Worm (Caenorhabditis elegans) whole organism, L4/young adult: ENCODE data around the gene mop-25.2.
A peak's percentile ranks its signal among the peaks of the same experiment; 100 is the strongest.
"Not testable (repeated sequence)": the region's sequence is repeated elsewhere in the genome, so short reads cannot be mapped to it uniquely, and the experiment has no call there.

Experiments
- W03F9.2 ChIP-seq: fragments of 150-350 bp; optimal IDR thresholded peaks from 2 replicates; lab custom pipeline; 2014; ENCODE audit warnings: missing biosample characterization, missing genetic modification characterization
- dao-5 ChIP-seq: sonication (generic microtip); optimal IDR thresholded peaks from 2 replicates; lab custom pipeline; 2016; ENCODE audit warnings: missing genotype, missing genetic modification characterization, moderate library complexity, missing compliant biosample characterization
- him-1 ChIP-seq: sonication (generic microtip); optimal IDR thresholded peaks from 2 replicates; lab custom pipeline; 2016; ENCODE audit warnings: missing genotype, missing genetic modification reagents, missing genetic modification characterization, missing compliant biosample characterization

The mop-25.2 gene

DNA sequence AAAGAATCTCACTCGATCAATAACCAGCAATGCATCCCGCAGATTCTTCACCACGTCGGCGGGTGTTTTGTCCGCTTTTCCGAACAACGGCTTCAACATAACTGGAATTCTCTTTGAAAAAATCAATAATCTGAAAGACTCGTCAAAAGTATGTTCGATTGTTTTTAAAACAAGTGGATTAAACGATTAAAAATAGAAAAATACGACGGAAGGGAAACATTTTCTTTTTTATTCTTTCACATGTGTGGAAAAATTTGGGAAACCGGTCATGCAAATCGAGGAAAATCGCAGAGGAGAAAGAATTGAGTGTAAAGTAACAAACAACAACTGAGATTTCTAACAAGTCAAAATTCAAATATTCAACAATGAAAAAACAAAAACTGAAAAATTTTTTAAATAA, at the start of gene mop-25.2:
TSS of gene mop-25.2 (minus strand) at position 101 of the 400 bp plus-strand sequence.
- TF ChIP-seq him-1 (tag; lab: Kevin White, UChicago) (no peak), dao-5 (no peak), W03F9.2 (tag; lab: Kevin White, UChicago) (no peak)

DNA sequence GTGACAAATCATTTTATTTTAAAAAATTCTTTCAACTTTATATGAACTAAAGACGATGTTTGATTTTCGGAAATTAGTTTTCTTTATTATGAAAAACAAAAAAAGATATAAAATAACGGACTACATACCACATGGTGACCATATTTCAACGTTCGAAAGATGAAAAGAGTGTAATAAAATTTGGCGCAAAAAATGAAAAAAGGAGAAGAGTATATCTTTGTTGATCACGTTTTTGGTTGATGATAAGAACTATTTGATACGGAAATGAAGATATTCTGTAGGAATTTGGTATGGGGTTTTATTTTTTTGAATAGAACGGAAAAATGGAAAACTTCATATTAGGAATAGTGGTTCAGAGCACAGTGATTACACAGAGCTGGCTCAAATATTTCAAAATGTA, 49.6 kb upstream of the mop-25.2 start, which contains the start of gene Y53C12B.7:
TSS of gene Y53C12B.7 (minus strand) at position 163 of the 400 bp plus-strand sequence.
- TF ChIP-seq dao-5 (no peak), W03F9.2 (tag; lab: Kevin White, UChicago) (no peak), him-1 (tag; lab: Kevin White, UChicago) (no peak)

- TF ChIP-seq him-1 (tag; lab: Kevin White, UChicago) (no peak), dao-5 (no peak), W03F9.2 (tag; lab: Kevin White, UChicago) (no peak)
Measured at ce11 chrII:9752278-9752677, 48.8 kb upstream of the mop-25.2 start.

ce11 chrII:9746069-9746468, 42.6 kb upstream of the mop-25.2 start, which contains the start of the genes Y53C12B.1 and nos-3:
TSS of gene Y53C12B.1 (minus strand) at chrII:9746078.
TSS of gene nos-3 (plus strand) at chrII:9746316.
- TF ChIP-seq him-1 (tag; lab: Kevin White, UChicago) (peak; percentile 14), dao-5 (no peak), W03F9.2 (tag; lab: Kevin White, UChicago) (peak; percentile 85)

DNA sequence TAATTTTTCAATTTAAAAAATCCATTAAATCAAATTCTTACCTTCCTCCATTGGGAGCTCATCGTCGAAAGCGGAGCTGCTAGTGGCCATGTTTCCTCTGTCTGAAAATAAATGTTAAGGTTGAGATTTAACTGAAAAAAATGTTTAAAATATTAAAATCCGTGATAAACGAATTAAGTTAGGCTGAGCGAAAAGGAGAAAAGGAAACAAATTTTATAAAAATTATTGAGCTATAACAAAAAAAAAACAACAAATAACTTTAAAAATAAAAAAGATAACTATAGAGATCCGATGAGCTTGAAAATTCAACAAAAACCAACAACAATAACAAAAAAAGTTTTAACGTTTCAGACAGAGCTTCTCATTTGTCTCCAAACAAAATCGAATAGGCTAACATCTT, 39.3 kb upstream of the mop-25.2 start, which contains the start of gene pno-1:
TSS of gene pno-1 (minus strand) at position 101 of the 400 bp plus-strand sequence.
- TF ChIP-seq W03F9.2 (tag; lab: Kevin White, UChicago) (no peak), him-1 (tag; lab: Kevin White, UChicago) (no peak), dao-5 (no peak)

- no peak for TF ChIP-seq W03F9.2 (tag; lab: Kevin White, UChicago)
- TF ChIP-seq dao-5: no peak
- no peak for TF ChIP-seq him-1 (tag; lab: Kevin White, UChicago)
Measured at ce11 chrII:9741400-9741799, 37.9 kb upstream of the mop-25.2 start.

DNA sequence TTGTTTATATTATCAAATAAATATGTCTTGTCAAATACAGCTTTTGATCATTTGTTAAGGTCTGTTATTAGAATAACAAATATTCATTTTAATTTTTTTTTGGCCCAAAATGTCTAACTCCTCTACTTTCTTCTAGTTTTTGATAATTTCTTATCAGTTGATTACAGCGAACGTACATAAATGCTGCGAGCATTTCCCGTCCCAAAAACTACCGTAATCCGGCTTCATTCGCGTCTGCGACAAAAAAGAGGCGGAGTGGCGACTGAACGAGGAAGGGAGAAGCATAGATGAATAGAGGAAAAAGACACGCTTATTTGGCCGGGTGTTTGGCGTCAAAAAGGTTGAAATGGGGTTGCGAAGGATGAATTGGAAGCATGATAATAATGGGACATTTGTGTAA, 37.1 kb upstream of the mop-25.2 start:
- TF ChIP-seq dao-5: no peak
- TF ChIP-seq W03F9.2 (tag; lab: Kevin White, UChicago): no peak
- TF ChIP-seq him-1 (tag; lab: Kevin White, UChicago): no peak

ce11 chrII:9738820-9739219, 35.3 kb upstream of the mop-25.2 start:
- TF ChIP-seq him-1 (tag; lab: Kevin White, UChicago): no peak
- TF ChIP-seq dao-5: no peak
- no peak for TF ChIP-seq W03F9.2 (tag; lab: Kevin White, UChicago)

DNA sequence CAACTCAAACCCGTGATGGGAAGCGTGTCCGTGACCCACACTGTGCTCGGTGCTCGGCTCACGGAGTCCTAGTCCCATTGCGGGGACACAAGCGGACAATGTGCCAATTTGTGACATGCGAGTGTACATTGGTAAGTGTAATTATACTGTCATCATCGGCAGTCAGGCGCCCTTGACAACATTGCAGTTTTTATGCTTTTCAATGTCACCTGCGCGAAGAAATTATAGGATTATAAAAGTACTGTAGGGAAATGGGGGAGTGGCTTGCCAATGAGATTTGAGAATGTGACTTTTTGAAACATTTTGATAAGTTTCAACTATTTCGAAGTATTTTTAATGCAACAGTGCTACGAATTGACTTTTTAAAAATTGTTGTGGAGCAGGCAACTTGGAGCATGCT, 32.3 kb upstream of the mop-25.2 start:
- no peak for TF ChIP-seq dao-5
- no peak for TF ChIP-seq W03F9.2 (tag; lab: Kevin White, UChicago)
- no peak for TF ChIP-seq him-1 (tag; lab: Kevin White, UChicago)

DNA sequence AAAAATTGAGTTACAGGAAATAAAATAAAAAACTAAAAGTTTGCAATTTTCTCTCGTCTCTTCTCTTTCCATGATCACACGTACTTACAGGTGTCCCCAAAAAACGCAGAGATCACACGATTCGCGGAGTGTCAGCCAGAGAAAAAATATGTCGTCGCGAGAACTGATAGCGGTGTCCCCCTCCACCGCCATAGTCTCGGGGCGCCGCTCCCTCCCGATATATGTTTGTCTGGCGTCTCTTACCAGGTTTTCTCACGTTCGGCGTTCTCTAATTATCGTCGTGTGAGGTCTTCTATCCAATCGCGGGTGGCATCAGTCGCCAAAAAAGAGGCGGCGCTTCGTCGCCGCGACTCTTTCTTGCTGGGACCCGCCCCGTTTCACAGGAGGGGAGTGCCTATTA, 28.3 kb upstream of the mop-25.2 start, which contains the start of gene mab-3:
TSS of gene mab-3 (plus strand) at position 328 of the 400 bp plus-strand sequence.
- TF ChIP-seq dao-5; him-1 (tag; lab: Kevin White, UChicago); W03F9.2 (tag; lab: Kevin White, UChicago): not testable (repeated sequence)

ce11 chrII:9729866-9730265, 26.4 kb upstream of the mop-25.2 start:
- TF ChIP-seq him-1 (tag; lab: Kevin White, UChicago): no peak
- no peak for TF ChIP-seq W03F9.2 (tag; lab: Kevin White, UChicago)
- no peak for TF ChIP-seq dao-5

DNA sequence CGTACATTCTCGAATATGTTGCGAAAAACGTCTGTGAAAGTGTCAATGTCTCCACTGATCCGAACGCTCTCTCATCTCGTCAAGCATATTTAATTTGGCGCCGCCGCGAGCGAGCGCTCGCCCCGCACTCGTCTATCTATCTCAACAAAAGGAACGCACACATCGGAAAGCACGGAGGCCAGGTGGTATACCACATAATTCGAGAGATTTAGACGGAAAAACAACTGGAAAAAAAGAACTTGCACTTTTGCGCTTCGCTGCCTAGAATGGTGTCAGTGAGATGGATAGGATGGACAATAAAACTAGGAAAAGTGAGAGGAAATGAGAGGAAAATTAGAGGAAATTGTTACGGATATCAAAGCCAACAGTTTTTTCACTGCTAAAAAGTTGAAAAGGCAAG, 25.7 kb upstream of the mop-25.2 start:
- no peak for TF ChIP-seq W03F9.2 (tag; lab: Kevin White, UChicago)
- no peak for TF ChIP-seq him-1 (tag; lab: Kevin White, UChicago)
- no peak for TF ChIP-seq dao-5

ce11 chrII:9728506-9728905, 25.0 kb upstream of the mop-25.2 start:
- TF ChIP-seq dao-5 (no peak), him-1 (tag; lab: Kevin White, UChicago) (no peak), W03F9.2 (tag; lab: Kevin White, UChicago) (no peak)

ce11 chrII:9727192-9727699, 23.7 kb upstream of the mop-25.2 start:
- TF ChIP-seq him-1 (tag; lab: Kevin White, UChicago) (no peak), W03F9.2 (tag; lab: Kevin White, UChicago) (no peak), dao-5 (no peak)

DNA sequence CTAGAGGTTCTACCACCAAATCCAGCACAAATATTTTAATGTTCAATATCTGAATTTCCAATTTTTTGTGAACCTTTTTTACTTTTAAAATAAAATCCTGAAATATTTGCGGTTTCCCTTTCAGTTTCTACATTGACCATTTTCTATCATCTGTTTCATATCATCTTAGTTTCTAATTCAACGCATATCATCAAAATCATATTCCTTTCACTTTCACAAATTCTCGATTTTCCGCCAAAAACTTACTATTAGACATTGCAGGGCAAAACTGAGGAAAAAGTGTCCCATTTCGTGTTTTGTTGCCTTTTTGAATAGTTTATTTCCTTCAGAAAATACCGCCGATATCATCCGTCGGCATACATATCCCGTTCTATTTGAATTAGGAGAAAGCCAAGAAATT, 21.6 kb upstream of the mop-25.2 start:
- no peak for TF ChIP-seq dao-5
- TF ChIP-seq W03F9.2 (tag; lab: Kevin White, UChicago): no peak
- TF ChIP-seq him-1 (tag; lab: Kevin White, UChicago): no peak
